Worm (Caenorhabditis elegans): ENCODE measurements around the gene Y54G2A.19.
"Not testable (repeated sequence)": the region's sequence is repeated elsewhere in the genome, so short reads cannot be mapped to it uniquely, and the experiment has no call there.

Gene Y54G2A.19

ce11 chrIV:2894630-2895029 is at the start of gene Y54G2A.19:
Y54G2A.19 (minus strand) TSS chrIV:2894730.
- not testable (repeated sequence) for TF ChIP-seq fkh-2, lsy-12, skn-1 (tag; optimal IDR thresholded peaks at IDR 0.05)

ce11 chrIV:2935194-2935593 is 40.7 kb upstream of the Y54G2A.19 start:
- TF ChIP-seq ceh-28 (tag; optimal IDR thresholded peaks at IDR 0.05) = no peak
- no peak for TF ChIP-seq daf-12 (tag; optimal IDR thresholded peaks at IDR 0.05)

- TF ChIP-seq lin-15B (tag; optimal IDR thresholded peaks at IDR 0.05) (no peak), elt-2 (tag; optimal IDR thresholded peaks at IDR 0.05) (peak; percentile 41)
Measured at ce11 chrIV:2931228-2931627, 36.7 kb upstream of the Y54G2A.19 start, which contains the start of gene samt-1. samt-1 (plus strand) TSS chrIV:2931403.

ce11 chrIV:2928409-2928808 is 33.9 kb upstream of the Y54G2A.19 start, which contains the start of gene manf-1:
manf-1 (minus strand) TSS chrIV:2928421.
- TF ChIP-seq lin-39 (tag; optimal IDR thresholded peaks at IDR 0.05) = peak; percentile 70
- TF ChIP-seq ZK546.5 (tag; optimal IDR thresholded peaks at IDR 0.05) = no peak
- no peak for TF ChIP-seq fos-1 (tag; optimal IDR thresholded peaks at IDR 0.05)
- no peak for TF ChIP-seq daf-12 (tag; optimal IDR thresholded peaks at IDR 0.05)
- TF ChIP-seq nhr-12 (tag; optimal IDR thresholded peaks at IDR 0.05) = no peak
- TF ChIP-seq nhr-43 (tag; optimal IDR thresholded peaks at IDR 0.05; ENCODE audit: poor library complexity, severe bottlenecking) = no peak
- TF ChIP-seq ztf-11 (tag; optimal IDR thresholded peaks at IDR 0.05) = no peak
- TF ChIP-seq nhr-11 (tag; optimal IDR thresholded peaks at IDR 0.05) = no peak
- no peak for TF ChIP-seq mml-1 (tag; optimal IDR thresholded peaks at IDR 0.05)
- TF ChIP-seq fkh-10 (GFP tag; optimal IDR thresholded peaks at IDR 0.05) = no peak
- TF ChIP-seq ceh-82 (tag; optimal IDR thresholded peaks at IDR 0.05) = no peak
- no peak for TF ChIP-seq ceh-16 (tag; optimal IDR thresholded peaks at IDR 0.05)
- TF ChIP-seq ceh-9 (tag; optimal IDR thresholded peaks at IDR 0.05) = no peak
- TF ChIP-seq pqm-1 (tag; optimal IDR thresholded peaks at IDR 0.05) = no peak
- TF ChIP-seq ceh-28 (tag; optimal IDR thresholded peaks at IDR 0.05) = no peak
- TF ChIP-seq fkh-2 (tag; optimal IDR thresholded peaks at IDR 0.05) = no peak
- TF ChIP-seq nhr-23 (tag; optimal IDR thresholded peaks at IDR 0.05) = peak; percentile 52
- no peak for TF ChIP-seq unc-62 (GFP tag; optimal IDR thresholded peaks at IDR 0.05)
- TF ChIP-seq tbx-2 (tag; optimal IDR thresholded peaks at IDR 0.05) = peak; percentile 39
- TF ChIP-seq jun-1 (tag; optimal IDR thresholded peaks at IDR 0.05) = peak; percentile 53
- peak; percentile 62 for TF ChIP-seq snpc-4 (tag; optimal IDR thresholded peaks at IDR 0.05)
- peak; percentile 48 for TF ChIP-seq skn-1 (tag; optimal IDR thresholded peaks at IDR 0.05)
- no peak for TF ChIP-seq ama-1 (optimal IDR thresholded peaks at IDR 0.05)
- peak; percentile 80 for TF ChIP-seq lin-15B (tag; optimal IDR thresholded peaks at IDR 0.05)
- peak; percentile 79 for TF ChIP-seq nfya-1 (tag; optimal IDR thresholded peaks at IDR 0.05; ENCODE audit: insufficient read depth)
- TF ChIP-seq mdl-1 (tag; optimal IDR thresholded peaks at IDR 0.05) = no peak
- TF ChIP-seq unc-39 (tag; optimal IDR thresholded peaks at IDR 0.05) = no peak
- no peak for TF ChIP-seq sea-2 (GFP tag; optimal IDR thresholded peaks at IDR 0.05)
- no peak for TF ChIP-seq eor-1 (tag; optimal IDR thresholded peaks at IDR 0.05)
- no peak for TF ChIP-seq elt-3 (tag; optimal IDR thresholded peaks at IDR 0.05)
- TF ChIP-seq elt-2 (tag; optimal IDR thresholded peaks at IDR 0.05) = peak; percentile 39
- no peak for TF ChIP-seq nhr-237 (tag; optimal IDR thresholded peaks at IDR 0.05)
- TF ChIP-seq zag-1 (tag; optimal IDR thresholded peaks at IDR 0.05) = no peak
- TF ChIP-seq nhr-76 (tag; optimal IDR thresholded peaks at IDR 0.05) = no peak
- no peak for TF ChIP-seq elt-1 (tag; optimal IDR thresholded peaks at IDR 0.05)
- TF ChIP-seq egl-5 (tag; optimal IDR thresholded peaks at IDR 0.05) = peak; percentile 23
- TF ChIP-seq nhr-25 (tag; optimal IDR thresholded peaks at IDR 0.05) = peak; percentile 59
- no peak for TF ChIP-seq nhr-67 (tag; optimal IDR thresholded peaks at IDR 0.05)
- TF ChIP-seq aly-2 (tag; optimal IDR thresholded peaks at IDR 0.05) = no peak
- peak; percentile 71 for TF ChIP-seq hmg-11 (tag; optimal IDR thresholded peaks at IDR 0.05)
- peak; percentile 38 for TF ChIP-seq lsy-12 (tag; optimal IDR thresholded peaks at IDR 0.05)
- peak; percentile 70 for TF ChIP-seq pha-4 (tag; optimal IDR thresholded peaks at IDR 0.05)
- TF ChIP-seq ztf-4 (tag; optimal IDR thresholded peaks at IDR 0.05) = no peak
- TF ChIP-seq R02D3.7 (tag; optimal IDR thresholded peaks at IDR 0.05) = no peak
- no peak for TF ChIP-seq nhr-28 (tag; optimal IDR thresholded peaks at IDR 0.05)
- TF ChIP-seq egl-27 (tag; optimal IDR thresholded peaks at IDR 0.05) = no peak
- TF ChIP-seq nhr-77 (tag; optimal IDR thresholded peaks at IDR 0.05) = no peak

All from whole organism, L3 larva.